Worm (Caenorhabditis elegans): Measurements from ENCODE around the gene F19B10.13.

The F19B10.13 gene

ce11 chrII:3670956-3671355 is 8.9 kb downstream of the F19B10.13 start, which contains the start of gene srx-98:
Gene srx-98 (minus strand): TSS chrII:3671056.
- TF ChIP-seq unc-55 (GFP tag; optimal IDR thresholded peaks at IDR 0.05) (no peak), ref-2 (tag; optimal IDR thresholded peaks at IDR 0.05) (no peak), lim-6 (tag; optimal IDR thresholded peaks at IDR 0.05) (no peak), dve-1 (tag; optimal IDR thresholded peaks at IDR 0.05) (no peak), K09A11.1 (tag; optimal IDR thresholded peaks at IDR 0.05; ENCODE audit: insufficient read depth) (no peak), syd-9 (tag; optimal IDR thresholded peaks at IDR 0.05) (no peak), ceh-2 (tag; optimal IDR thresholded peaks at IDR 0.05) (no peak), Y22D7AL.16 (tag; optimal IDR thresholded peaks at IDR 0.05) (no peak), ztf-16 (tag; optimal IDR thresholded peaks at IDR 0.05) (no peak), elt-4 (tag; optimal IDR thresholded peaks at IDR 0.05) (no peak), pat-9 (tag; optimal IDR thresholded peaks at IDR 0.05) (no peak), pqm-1 (tag; optimal IDR thresholded peaks at IDR 0.05) (no peak), lin-11 (tag; optimal IDR thresholded peaks at IDR 0.05) (no peak)

ce11 chrII:3673493-3673892 is 11.4 kb downstream of the F19B10.13 start, which contains the start of gene sea-1:
Gene sea-1 (minus strand): TSS chrII:3673593.
- TF ChIP-seq unc-86 (tag; optimal IDR thresholded peaks at IDR 0.05), result no peak
- TF ChIP-seq ceh-9 (tag; optimal IDR thresholded peaks at IDR 0.05), result no peak
- no peak for TF ChIP-seq tbx-2 (tag; optimal IDR thresholded peaks at IDR 0.05)
- TF ChIP-seq zip-5 (tag; optimal IDR thresholded peaks at IDR 0.05), result no peak
- no peak for TF ChIP-seq madf-2 (tag; optimal IDR thresholded peaks at IDR 0.05)
- no peak for TF ChIP-seq F13H6.1 (tag; optimal IDR thresholded peaks at IDR 0.05)
- TF ChIP-seq fax-1 (tag; optimal IDR thresholded peaks at IDR 0.05), result no peak
- no peak for TF ChIP-seq ama-1 (optimal IDR thresholded peaks at IDR 0.05)
- no peak for TF ChIP-seq che-1 (tag; optimal IDR thresholded peaks at IDR 0.05)

- TF ChIP-seq ztf-16 (tag; optimal IDR thresholded peaks at IDR 0.05) (no peak), syd-9 (tag; optimal IDR thresholded peaks at IDR 0.05) (no peak), hlh-13 (GFP tag; optimal IDR thresholded peaks at IDR 0.05) (no peak)
Observed at ce11 chrII:3675176-3675575, 13.1 kb downstream of the F19B10.13 start, which contains the start of gene F19B10.2. Gene F19B10.2 (plus strand): TSS chrII:3675476.

ce11 chrII:3678978-3679377 is 16.9 kb downstream of the F19B10.13 start:
- TF ChIP-seq ceh-2 (tag; optimal IDR thresholded peaks at IDR 0.05) (no peak), tbx-2 (tag; optimal IDR thresholded peaks at IDR 0.05) (no peak)

- TF ChIP-seq nfya-1 (tag; optimal IDR thresholded peaks at IDR 0.05) (no peak), rnt-1 (tag; optimal IDR thresholded peaks at IDR 0.05) (no peak), elt-2 (tag; optimal IDR thresholded peaks at IDR 0.05) (no peak), fax-1 (tag; optimal IDR thresholded peaks at IDR 0.05) (no peak), ceh-30 (tag; optimal IDR thresholded peaks at IDR 0.05) (no peak), ceh-14 (tag; optimal IDR thresholded peaks at IDR 0.05) (no peak)
Observed at ce11 chrII:3680366-3680765, 18.3 kb downstream of the F19B10.13 start.

- TF ChIP-seq tbx-2 (tag; optimal IDR thresholded peaks at IDR 0.05), result no peak
- no peak for TF ChIP-seq hlh-15 (tag; optimal IDR thresholded peaks at IDR 0.05)
- no peak for TF ChIP-seq ceh-14 (tag; optimal IDR thresholded peaks at IDR 0.05)
- no peak for TF ChIP-seq ceh-34 (tag; optimal IDR thresholded peaks at IDR 0.05)
- no peak for TF ChIP-seq hlh-13 (GFP tag; optimal IDR thresholded peaks at IDR 0.05)
- TF ChIP-seq eyg-1 (tag; optimal IDR thresholded peaks at IDR 0.05), result no peak
- no peak for TF ChIP-seq ztf-16 (tag; optimal IDR thresholded peaks at IDR 0.05)
- no peak for TF ChIP-seq F13H6.1 (tag; optimal IDR thresholded peaks at IDR 0.05)
- TF ChIP-seq pax-1 (tag; optimal IDR thresholded peaks at IDR 0.05), result no peak
- TF ChIP-seq syd-9 (tag; optimal IDR thresholded peaks at IDR 0.05), result no peak
- no peak for TF ChIP-seq ceh-31 (tag; optimal IDR thresholded peaks at IDR 0.05)
- no peak for TF ChIP-seq pha-4 (tag; optimal IDR thresholded peaks at IDR 0.05)
- TF ChIP-seq unc-86 (tag; optimal IDR thresholded peaks at IDR 0.05), result no peak
- no peak for TF ChIP-seq unc-42 (tag; optimal IDR thresholded peaks at IDR 0.05)
- no peak for TF ChIP-seq ceh-6 (GFP tag; optimal IDR thresholded peaks at IDR 0.05)
- no peak for TF ChIP-seq ceh-2 (tag; optimal IDR thresholded peaks at IDR 0.05)
- TF ChIP-seq pat-9 (tag; optimal IDR thresholded peaks at IDR 0.05), result no peak
Observed at ce11 chrII:3681365-3682083, 19.4 kb downstream of the F19B10.13 start, which contains the start of gene F19B10.10. Gene F19B10.10 (minus strand): TSS chrII:3681415.

Data from whole organism, late embryonic.